Worm (Caenorhabditis elegans) whole organism, young adult: ENCODE results near the gene her-1.
A peak's percentile ranks its signal among the peaks of the same experiment; 100 is the strongest.

Experiments
- B0035.1 ChIP-seq: sonication (generic microtip); optimal IDR thresholded peaks from 2 replicates; lab custom pipeline; 2016; ENCODE audit warnings: missing genetic modification characterization, mild to moderate bottlenecking, missing compliant biosample characterization, missing genotype, missing genetic modification reagents
- B0336.3 ChIP-seq: fragments of 200-800 bp; sonication (Bioruptor generic); IDR thresholded peaks from 2 replicates; pipeline ENCODE4 v1.3.6; 2022; ENCODE audit warnings: missing genetic modification characterization, missing compliant biosample characterization
- C06A6.2 ChIP-seq: fragments of 200-800 bp; sonication (Bioruptor generic); conservative IDR thresholded peaks from 2 replicates; pipeline ENCODE4 v1.3.6; 2022; ENCODE audit warnings: missing genetic modification characterization, missing compliant biosample characterization
- D2030.7 ChIP-seq: fragments of 200-800 bp; sonication (Bioruptor generic); IDR thresholded peaks from 2 replicates; pipeline ENCODE4 v1.3.6; 2022; ENCODE audit warnings: missing genetic modification reagents, missing genetic modification characterization, missing compliant biosample characterization
- F22D6.2 ChIP-seq: sonication (generic microtip); optimal IDR thresholded peaks from 2 replicates; lab custom pipeline; 2016; ENCODE audit warnings: mild to moderate bottlenecking, missing genetic modification characterization, missing compliant biosample characterization
- F37B4.10 ChIP-seq: fragments of 200-800 bp; sonication (Bioruptor generic); IDR thresholded peaks from 2 replicates; pipeline ENCODE4 v1.3.6; 2022; ENCODE audit warnings: missing genetic modification characterization, missing compliant biosample characterization
- K11D2.4 ChIP-seq: fragments of 200-800 bp; sonication (Bioruptor generic); IDR thresholded peaks from 2 replicates; pipeline ENCODE4 v1.3.6; 2022; ENCODE audit warnings: missing genetic modification reagents, missing genetic modification characterization, missing compliant biosample characterization
- K12H6.12 ChIP-seq: fragments of 200-800 bp; sonication (Bioruptor generic); optimal IDR thresholded peaks from 2 replicates; lab custom pipeline; 2018; ENCODE audit warnings: mild to moderate bottlenecking, missing genetic modification characterization, missing compliant biosample characterization
- T26A5.8 ChIP-seq: sonication (generic microtip); optimal IDR thresholded peaks from 2 replicates; lab custom pipeline; 2016; ENCODE audit warnings: missing genetic modification characterization, missing compliant biosample characterization
- Y53G8AR.9 ChIP-seq: fragments of 200-800 bp; sonication (Bioruptor generic); conservative IDR thresholded peaks from 2 replicates; pipeline ENCODE4 v1.3.6; 2022; ENCODE audit warnings: missing genetic modification reagents, missing genetic modification characterization, missing compliant biosample characterization
- Y56A3A.18 ChIP-seq: fragments of 200-800 bp; sonication (Bioruptor generic); IDR thresholded peaks from 2 replicates; pipeline ENCODE4 v1.3.6; 2022; ENCODE audit warnings: missing genetic modification reagents, missing genetic modification characterization, missing compliant biosample characterization
- ZK185.1 ChIP-seq: sonication (generic microtip); optimal IDR thresholded peaks from 2 replicates; lab custom pipeline; 2016; ENCODE audit warnings: mild to moderate bottlenecking, missing genetic modification characterization, missing compliant biosample characterization; ENCODE audit not compliant: poor library complexity, severe bottlenecking
- ama-1 ChIP-seq, 3 experiments: fragments of 150-350 bp in 1 of 3; sonication (generic microtip) in 2 of 3; optimal IDR thresholded peaks; 2 replicates each; lab custom pipeline; 2014 to 2018; ENCODE audit warnings: missing biosample characterization in 2 of 3, missing genetic modification characterization in 2 of 3, missing genetic modification reagents in 2 of 3
- aptf-2 ChIP-seq: fragments of 200-800 bp; sonication (Bioruptor generic); conservative IDR thresholded peaks from 2 replicates; pipeline ENCODE4 v1.3.6; 2022; ENCODE audit warnings: missing genetic modification reagents, missing genetic modification characterization, missing compliant biosample characterization
- aptf-3 ChIP-seq: fragments of 200-800 bp; sonication (Bioruptor generic); IDR thresholded peaks from 2 replicates; pipeline ENCODE4 v1.3.6; 2022; ENCODE audit warnings: missing genetic modification characterization, missing compliant biosample characterization
- cebp-2 ChIP-seq: fragments of 200-800 bp; sonication (Bioruptor generic); IDR thresholded peaks from 2 replicates; pipeline ENCODE4 v1.3.6; 2022; ENCODE audit warnings: missing genetic modification characterization, missing compliant biosample characterization
- ceh-100 ChIP-seq: fragments of 200-800 bp; sonication (Bioruptor generic); IDR thresholded peaks from 2 replicates; pipeline ENCODE4 v1.3.6; 2022; ENCODE audit warnings: missing genetic modification reagents, missing genetic modification characterization, missing compliant biosample characterization
- die-1 ChIP-seq: sonication (generic microtip); optimal IDR thresholded peaks from 2 replicates; lab custom pipeline; 2016; ENCODE audit warnings: missing genotype, mild to moderate bottlenecking, missing genetic modification characterization, missing compliant biosample characterization
- dpff-1 ChIP-seq: sonication (generic microtip); optimal IDR thresholded peaks from 2 replicates; lab custom pipeline; 2017; ENCODE audit warnings: mild to moderate bottlenecking, missing genetic modification characterization, missing compliant biosample characterization
- efl-1 ChIP-seq: fragments of 150-350 bp; optimal IDR thresholded peaks from 2 replicates; lab custom pipeline; 2014; ENCODE audit warnings: missing biosample characterization, missing genetic modification reagents, missing genetic modification characterization
- ekl-4 ChIP-seq: fragments of 200-800 bp; sonication (Bioruptor generic); IDR thresholded peaks from 2 replicates; pipeline ENCODE4 v1.3.6; 2022; ENCODE audit warnings: missing genetic modification reagents, missing genetic modification characterization, missing compliant biosample characterization
- him-1 ChIP-seq: sonication (generic microtip); optimal IDR thresholded peaks from 2 replicates; lab custom pipeline; 2016; ENCODE audit warnings: missing genotype, missing genetic modification reagents, missing genetic modification characterization, missing compliant biosample characterization
- hmg-20 ChIP-seq: fragments of 200-800 bp; sonication (Bioruptor generic); IDR thresholded peaks from 2 replicates; pipeline ENCODE4 v1.3.6; 2022; ENCODE audit warnings: missing genetic modification reagents, missing genetic modification characterization, missing compliant biosample characterization
- lin-35 ChIP-seq, 3 experiments: fragments of 150-350 bp in 2 of 3; sonication (generic microtip) in 1 of 3; optimal IDR thresholded peaks; 2 replicates each; lab custom pipeline; 2014 to 2018; ENCODE audit warnings: missing biosample characterization in 3 of 3, missing genetic modification characterization in 3 of 3, missing genetic modification reagents in 3 of 3
- lsy-27 ChIP-seq: sonication (generic microtip); optimal IDR thresholded peaks from 2 replicates; lab custom pipeline; 2017; ENCODE audit warnings: missing genetic modification characterization, mild to moderate bottlenecking, missing compliant biosample characterization, antibody characterized with exemption, missing genotype, borderline replicate concordance; ENCODE audit not compliant: insufficient read depth
- madf-3 ChIP-seq: fragments of 200-800 bp; sonication (Bioruptor generic); IDR thresholded peaks from 2 replicates; pipeline ENCODE4 v1.3.6; 2022; ENCODE audit warnings: missing genetic modification reagents, missing genetic modification characterization, missing compliant biosample characterization
- madf-8 ChIP-seq: fragments of 200-800 bp; sonication (Bioruptor generic); conservative IDR thresholded peaks from 2 replicates; pipeline ENCODE4 v1.3.6; 2022; ENCODE audit warnings: missing genetic modification reagents, missing genetic modification characterization, missing compliant biosample characterization
- mes-4 ChIP-seq: sonication (generic microtip); optimal IDR thresholded peaks from 2 replicates; lab custom pipeline; 2016; ENCODE audit warnings: missing genotype, missing genetic modification characterization, missing compliant biosample characterization
- nfya-1 ChIP-seq: sonication (generic microtip); optimal IDR thresholded peaks from 2 replicates; lab custom pipeline; 2017; ENCODE audit warnings: antibody characterized with exemption, missing compliant biosample characterization, missing genetic modification characterization, borderline replicate concordance; ENCODE audit not compliant: insufficient read depth
- nfya-2 ChIP-seq: fragments of 200-800 bp; sonication (Bioruptor generic); IDR thresholded peaks from 2 replicates; pipeline ENCODE4 v1.3.6; 2022; ENCODE audit warnings: missing genetic modification reagents, missing genetic modification characterization, missing compliant biosample characterization
- nhr-90 ChIP-seq: sonication (generic microtip); optimal IDR thresholded peaks from 2 replicates; lab custom pipeline; 2016; ENCODE audit warnings: missing genotype, mild to moderate bottlenecking, missing genetic modification characterization, missing compliant biosample characterization
- rpc-1 ChIP-seq, 2 experiments: fragments of 150-350 bp in 1 of 2; sonication (generic microtip) in 1 of 2; optimal IDR thresholded peaks; 2 replicates each; lab custom pipeline; 2014 to 2018; ENCODE audit warnings: missing biosample characterization in 1 of 2, missing genetic modification characterization in 1 of 2, missing genetic modification reagents in 1 of 2, missing genotype in 1 of 2
- snpc-1.3 ChIP-seq: sonication (generic microtip); optimal IDR thresholded peaks from 2 replicates; lab custom pipeline; 2017; ENCODE audit warnings: missing genetic modification characterization, mild to moderate bottlenecking, missing compliant biosample characterization, antibody characterized with exemption, moderate library complexity, missing genotype, missing genetic modification reagents; ENCODE audit not compliant: insufficient read depth
- somi-1 ChIP-seq: fragments of 200-800 bp; sonication (Bioruptor generic); optimal IDR thresholded peaks from 2 replicates; lab custom pipeline; 2018; ENCODE audit warnings: mild to moderate bottlenecking, missing genetic modification characterization, missing compliant biosample characterization
- unc-62 ChIP-seq: fragments of 150-350 bp; optimal IDR thresholded peaks from 2 replicates; lab custom pipeline; 2014; ENCODE audit warnings: missing biosample characterization, missing genetic modification reagents, missing genetic modification characterization
- ztf-28 ChIP-seq: fragments of 200-800 bp; sonication (Bioruptor generic); IDR thresholded peaks from 2 replicates; pipeline ENCODE4 v1.3.6; 2022; ENCODE audit warnings: missing genetic modification reagents, missing genetic modification characterization, missing compliant biosample characterization
- ztf-6 ChIP-seq: fragments of 200-800 bp; sonication (Bioruptor generic); IDR thresholded peaks from 2 replicates; pipeline ENCODE4 v1.3.6; 2022; ENCODE audit warnings: missing genetic modification reagents, missing genetic modification characterization, missing compliant biosample characterization

Gene her-1

DNA sequence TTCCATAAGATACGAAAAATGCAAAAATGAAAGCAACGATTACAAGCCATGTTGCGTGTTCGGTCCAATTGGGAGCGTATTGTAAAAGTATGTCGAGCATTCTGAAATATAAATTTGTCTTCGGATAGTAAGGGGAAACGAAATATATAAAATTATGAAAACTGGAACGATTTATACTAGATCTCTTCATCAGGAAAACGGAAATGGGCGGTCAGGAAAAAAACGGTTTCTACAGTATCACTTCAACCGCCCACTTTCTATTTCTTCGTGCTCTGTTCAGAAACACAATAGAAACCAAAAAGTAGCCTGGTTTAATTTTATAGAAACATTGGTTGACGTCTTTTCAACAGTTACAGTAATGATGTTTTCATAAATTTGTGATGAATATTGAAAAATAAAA is 35.3 kb upstream of the her-1 start, which contains the start of gene pitr-4 (continued):
- TF ChIP-seq snpc-1.3 (tag; lab: Kevin White, UChicago): no peak
- TF ChIP-seq, all 124 proteins: peak for 0

DNA sequence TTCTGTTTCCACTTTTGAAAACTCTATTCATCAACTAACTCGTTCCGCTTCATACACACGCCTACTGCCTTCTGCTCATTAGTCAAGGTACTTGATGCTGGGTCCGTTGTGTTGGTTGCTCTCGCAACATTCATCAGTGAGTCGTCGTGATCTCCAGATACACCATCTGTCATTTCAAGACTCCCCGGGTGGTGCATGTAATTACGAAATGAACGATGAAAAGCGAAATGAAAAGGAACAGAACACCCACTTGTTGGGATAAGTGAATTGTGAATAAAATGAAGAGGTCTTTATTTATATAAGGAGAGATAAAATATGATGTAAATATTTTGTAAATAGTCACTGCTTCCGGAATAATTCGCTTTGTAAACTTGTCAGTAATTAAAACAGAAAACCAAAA is 32.9 kb upstream of the her-1 start:
- TF ChIP-seq ztf-6 (GFP tag; lab: Robert Waterston, UW) (no peak), K11D2.4 (GFP tag; lab: Robert Waterston, UW) (no peak), madf-3 (GFP tag; lab: Robert Waterston, UW) (no peak), ceh-100 (GFP tag; lab: Robert Waterston, UW) (no peak), rpc-1 (optimal IDR thresholded peaks at IDR 0.05; lab: Kevin White, UChicago) (no peak), rpc-1 (tag; optimal IDR thresholded peaks at IDR 0.05; lab: Kevin White, UChicago) (no peak), die-1 (tag; lab: Kevin White, UChicago) (no peak)
- TF ChIP-seq, all 124 proteins: peak for 0

DNA sequence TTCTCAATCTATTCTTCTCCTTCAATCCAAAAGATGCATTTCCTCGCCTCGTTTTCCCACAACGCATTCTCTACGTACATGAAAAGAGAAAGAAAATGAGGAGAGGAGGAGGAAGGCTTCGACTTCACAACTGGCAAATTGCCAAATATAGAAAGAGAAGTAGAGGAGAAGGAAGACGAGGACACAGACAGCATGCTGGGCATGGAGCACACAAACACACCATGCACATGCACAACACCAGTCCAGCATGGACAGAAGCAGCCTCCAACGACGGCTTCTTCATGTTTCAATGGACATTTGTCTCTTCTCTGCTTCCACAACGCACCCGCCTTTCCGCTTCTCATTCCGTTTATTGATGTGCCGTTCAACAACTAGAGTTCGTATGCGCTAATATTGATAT is 32.2 kb upstream of the her-1 start:
- TF ChIP-seq K11D2.4 (GFP tag; lab: Robert Waterston, UW) (no peak), B0336.3 (GFP tag; lab: Robert Waterston, UW) (no peak), mes-4 (no peak), lsy-27 (tag; lab: Kevin White, UChicago) (no peak), ZK185.1 (tag; lab: Kevin White, UChicago) (peak; percentile 21), efl-1 (GFP tag; lab: Kevin White, UChicago) (no peak), him-1 (tag; lab: Kevin White, UChicago) (no peak), nhr-90 (tag; lab: Kevin White, UChicago) (no peak), B0035.1 (no peak), ztf-28 (GFP tag; lab: Robert Waterston, UW) (no peak), aptf-3 (GFP tag; lab: Robert Waterston, UW) (no peak), K12H6.12 (tag; lab: Kevin White, UChicago) (peak; percentile 5), unc-62 (GFP tag; lab: Kevin White, UChicago) (no peak), Y56A3A.18 (GFP tag; lab: Robert Waterston, UW) (0 out of 2 replicates have a peak, but pooled peaks have one; percentile 28), somi-1 (no peak), C06A6.2 (GFP tag; lab: Robert Waterston, UW) (no peak), ceh-100 (GFP tag; lab: Robert Waterston, UW) (no peak), F37B4.10 (GFP tag; lab: Robert Waterston, UW) (no peak), D2030.7 (GFP tag; lab: Robert Waterston, UW) (no peak), hmg-20 (no peak), ekl-4 (GFP tag; lab: Robert Waterston, UW) (no peak)

DNA sequence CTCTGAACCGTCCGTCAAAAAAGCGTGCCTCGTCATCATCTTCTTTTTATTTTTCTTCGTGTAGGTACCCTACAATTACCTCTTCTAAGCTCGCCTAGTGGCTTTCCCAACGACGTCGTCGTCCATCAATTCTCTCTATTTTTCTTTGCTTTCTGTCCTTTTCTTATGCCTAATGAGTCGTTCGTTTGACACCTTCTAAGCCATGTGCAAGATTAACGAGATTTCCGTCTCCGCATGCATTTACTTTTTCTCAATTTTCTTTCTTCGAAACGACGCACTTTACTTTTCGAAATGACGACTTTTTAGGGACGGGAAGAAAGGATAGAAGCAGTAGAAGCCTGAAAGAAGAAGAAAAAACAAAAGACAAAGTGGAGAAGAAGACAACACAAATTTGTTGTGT is 30.4 kb upstream of the her-1 start, which contains the start of gene ZK287.1:
Gene ZK287.1, plus strand, starts transcription at position 301 of the 400 bp plus-strand sequence.
- TF ChIP-seq ama-1 (optimal IDR thresholded peaks at IDR 0.05; lab: Kevin White, UChicago): no peak
- no peak for TF ChIP-seq ama-1 (GFP tag; optimal IDR thresholded peaks at IDR 0.05; lab: Kevin White, UChicago)
- no peak for TF ChIP-seq hmg-20
- no peak for TF ChIP-seq nfya-2 (GFP tag; lab: Robert Waterston, UW)
- no peak for TF ChIP-seq madf-8 (GFP tag; lab: Robert Waterston, UW)
- TF ChIP-seq aptf-2 (GFP tag; lab: Robert Waterston, UW): no peak
- no peak for TF ChIP-seq dpff-1
- TF ChIP-seq nfya-1 (tag; lab: Kevin White, UChicago): no peak
- TF ChIP-seq T26A5.8 (tag; lab: Kevin White, UChicago): no peak
- no peak for TF ChIP-seq F22D6.2 (tag; lab: Kevin White, UChicago)
- no peak for TF ChIP-seq cebp-2 (GFP tag; lab: Robert Waterston, UW)
- no peak for TF ChIP-seq lin-35 (GFP tag; optimal IDR thresholded peaks at IDR 0.05; lab: Kevin White, UChicago)
- no peak for TF ChIP-seq Y53G8AR.9 (GFP tag; lab: Robert Waterston, UW)
